Worm (Caenorhabditis elegans) whole organism, L1 larva: Measurements from ENCODE around the gene Y39A1A.21.

ENCODE experiments used
- Y116A8C.19 ChIP-seq: sonication (generic microtip); optimal IDR thresholded peaks from 2 replicates; lab custom pipeline; 2016; ENCODE audit warnings: missing compliant biosample characterization, missing genetic modification characterization, borderline replicate concordance
- aly-2 ChIP-seq: fragments of 150-350 bp; optimal IDR thresholded peaks from 2 replicates; lab custom pipeline; 2014; ENCODE audit warnings: missing biosample characterization, missing genetic modification characterization
- blmp-1 ChIP-seq: fragments of 150-350 bp; optimal IDR thresholded peaks from 2 replicates; lab custom pipeline; 2014; ENCODE audit warnings: missing biosample characterization, missing genetic modification characterization
- ces-1 ChIP-seq: fragments of 150-350 bp; optimal IDR thresholded peaks from 2 replicates; lab custom pipeline; 2014; ENCODE audit warnings: missing biosample characterization, missing genetic modification reagents, missing genetic modification characterization
- efl-3 ChIP-seq: fragments of 200-800 bp; sonication (Bioruptor generic); optimal IDR thresholded peaks from 2 replicates; lab custom pipeline; 2018; ENCODE audit warnings: mild to moderate bottlenecking, missing genetic modification characterization, missing compliant biosample characterization
- fos-1 ChIP-seq: fragments of 150-350 bp; optimal IDR thresholded peaks from 2 replicates; lab custom pipeline; 2014; ENCODE audit warnings: missing biosample characterization, missing genetic modification characterization
- nhr-237 ChIP-seq: fragments of 150-350 bp; optimal IDR thresholded peaks from 2 replicates; lab custom pipeline; 2014; ENCODE audit warnings: missing biosample characterization, missing genetic modification characterization
- unc-62 ChIP-seq: fragments of 150-350 bp; optimal IDR thresholded peaks from 2 replicates; lab custom pipeline; 2014; ENCODE audit warnings: missing biosample characterization, missing genetic modification reagents, missing genetic modification characterization
- unc-86 ChIP-seq: sonication (generic microtip); optimal IDR thresholded peaks from 2 replicates; lab custom pipeline; 2016; ENCODE audit warnings: missing genetic modification characterization, missing compliant biosample characterization
- zag-1 ChIP-seq: fragments of 150-350 bp; optimal IDR thresholded peaks from 2 replicates; lab custom pipeline; 2014; ENCODE audit warnings: missing biosample characterization, missing genetic modification characterization

- TF ChIP-seq ces-1 (GFP tag; lab: Kevin White, UChicago): no peak
- TF ChIP-seq nhr-237 (tag; lab: Kevin White, UChicago): no peak
- no peak for TF ChIP-seq zag-1 (tag; lab: Kevin White, UChicago)
- no peak for TF ChIP-seq unc-86 (tag; lab: Kevin White, UChicago)
- no peak for TF ChIP-seq blmp-1 (tag; lab: Kevin White, UChicago)
- no peak for TF ChIP-seq aly-2 (tag; lab: Kevin White, UChicago)
- TF ChIP-seq fos-1 (tag; lab: Kevin White, UChicago): no peak
- TF ChIP-seq Y116A8C.19 (tag; lab: Kevin White, UChicago): no peak
- no peak for TF ChIP-seq unc-62 (GFP tag; lab: Kevin White, UChicago)
- no peak for TF ChIP-seq efl-3 (GFP tag; lab: Kevin White, UChicago)
Observed at ce11 chrIII:10730510-10730909, 23.7 kb upstream of the Y39A1A.21 start, which contains the start of gene tat-3.
